Fruit fly (Drosophila melanogaster) whole organism, adult: ENCODE results near the gene Ptp61F.

ENCODE experiments used
- CG11617 ChIP-seq: fragments of 200-800 bp; sonication (Bioruptor generic); optimal IDR thresholded peaks from 2 replicates; lab custom pipeline; 2017; ENCODE audit warnings: mild to moderate bottlenecking, missing biosample characterization, missing genetic modification reagents, missing genetic modification characterization
- CG12768 ChIP-seq: fragments of 200-800 bp; sonication (Bioruptor generic); optimal IDR thresholded peaks from 2 replicates; lab custom pipeline; 2017; ENCODE audit warnings: missing biosample characterization, missing genetic modification characterization, mild to moderate bottlenecking, moderate library complexity, missing genetic modification reagents
- CG14711 ChIP-seq: fragments of 200-800 bp; sonication (Bioruptor generic); optimal IDR thresholded peaks from 2 replicates; lab custom pipeline; 2018; ENCODE audit warnings: missing biosample characterization, mild to moderate bottlenecking, missing genetic modification characterization, moderate library complexity
- CG1620 ChIP-seq: fragments of 200-800 bp; sonication (Bioruptor generic); optimal IDR thresholded peaks from 2 replicates; lab custom pipeline; 2016; ENCODE audit warnings: missing biosample characterization, missing genetic modification characterization
- CG33017 ChIP-seq: fragments of 200-800 bp; sonication (Bioruptor generic); optimal IDR thresholded peaks from 2 replicates; lab custom pipeline; 2018; ENCODE audit warnings: missing biosample characterization, mild to moderate bottlenecking, missing genetic modification characterization, moderate library complexity
- CG5204 ChIP-seq: fragments of 200-800 bp; sonication (Bioruptor generic); optimal IDR thresholded peaks from 2 replicates; lab custom pipeline; 2016; ENCODE audit warnings: missing biosample characterization, missing genetic modification characterization
- CG7045 ChIP-seq: fragments of 200-800 bp; sonication (Bioruptor generic); optimal IDR thresholded peaks from 2 replicates; lab custom pipeline; 2017; ENCODE audit warnings: missing biosample characterization, mild to moderate bottlenecking, missing genetic modification characterization
- CG7101 ChIP-seq: fragments of 200-800 bp; sonication (Bioruptor generic); optimal IDR thresholded peaks from 2 replicates; lab custom pipeline; 2018; ENCODE audit warnings: missing biosample characterization, mild to moderate bottlenecking, missing genetic modification characterization, moderate library complexity
- Clk ChIP-seq: fragments of 200-800 bp; sonication (Bioruptor generic); optimal IDR thresholded peaks from 2 replicates; lab custom pipeline; 2017; ENCODE audit warnings: missing biosample characterization, missing genetic modification characterization
- Crg-1 ChIP-seq: fragments of 200-800 bp; sonication (Bioruptor generic); optimal IDR thresholded peaks from 2 replicates; lab custom pipeline; 2016; ENCODE audit warnings: missing biosample characterization, missing genetic modification characterization
- Hr96 ChIP-seq: fragments of 200-800 bp; sonication (Bioruptor generic); optimal IDR thresholded peaks from 2 replicates; lab custom pipeline; 2016; ENCODE audit warnings: missing biosample characterization, missing genetic modification characterization
- Mnt ChIP-seq: fragments of 200-800 bp; sonication (Bioruptor generic); optimal IDR thresholded peaks from 2 replicates; lab custom pipeline; 2016; ENCODE audit warnings: missing biosample characterization, mild to moderate bottlenecking, missing genetic modification characterization
- bab1 ChIP-seq: fragments of 200-800 bp; sonication (Bioruptor generic); optimal IDR thresholded peaks from 3 replicates; lab custom pipeline; 2019; ENCODE audit warnings: missing biosample characterization, mild to moderate bottlenecking, missing genetic modification characterization, moderate library complexity
- cic ChIP-seq: fragments of 200-800 bp; sonication (Bioruptor generic); optimal IDR thresholded peaks from 2 replicates; lab custom pipeline; 2017; ENCODE audit warnings: missing biosample characterization, mild to moderate bottlenecking, missing genetic modification characterization, moderate library complexity
- cnc ChIP-seq, 2 experiments: fragments of >200 bp; optimal IDR thresholded peaks; 2 replicates each; lab custom pipeline; 2017
- kay ChIP-seq: fragments of 200-800 bp; sonication (Bioruptor generic); peaks from one replicate; lab custom pipeline; 2016; ENCODE audit warnings: missing biosample characterization, missing genetic modification characterization, borderline replicate concordance
- ovo ChIP-seq: fragments of 200-800 bp; sonication (Bioruptor generic); optimal IDR thresholded peaks from 2 replicates; lab custom pipeline; 2016; ENCODE audit warnings: missing biosample characterization, missing genetic modification characterization
- pad ChIP-seq: fragments of 200-800 bp; sonication (Bioruptor generic); optimal IDR thresholded peaks from 3 replicates; lab custom pipeline; 2017; ENCODE audit warnings: missing biosample characterization, missing genetic modification characterization, mild to moderate bottlenecking, moderate library complexity, missing genetic modification reagents
- tj ChIP-seq: fragments of 200-800 bp; sonication (Bioruptor generic); optimal IDR thresholded peaks from 3 replicates; lab custom pipeline; 2017; ENCODE audit warnings: missing biosample characterization, mild to moderate bottlenecking, missing genetic modification characterization, moderate library complexity
- toe ChIP-seq: fragments of 200-800 bp; sonication (Bioruptor generic); optimal IDR thresholded peaks from 2 replicates; lab custom pipeline; 2016; ENCODE audit warnings: missing biosample characterization, missing genetic modification characterization

The Ptp61F gene

DNA sequence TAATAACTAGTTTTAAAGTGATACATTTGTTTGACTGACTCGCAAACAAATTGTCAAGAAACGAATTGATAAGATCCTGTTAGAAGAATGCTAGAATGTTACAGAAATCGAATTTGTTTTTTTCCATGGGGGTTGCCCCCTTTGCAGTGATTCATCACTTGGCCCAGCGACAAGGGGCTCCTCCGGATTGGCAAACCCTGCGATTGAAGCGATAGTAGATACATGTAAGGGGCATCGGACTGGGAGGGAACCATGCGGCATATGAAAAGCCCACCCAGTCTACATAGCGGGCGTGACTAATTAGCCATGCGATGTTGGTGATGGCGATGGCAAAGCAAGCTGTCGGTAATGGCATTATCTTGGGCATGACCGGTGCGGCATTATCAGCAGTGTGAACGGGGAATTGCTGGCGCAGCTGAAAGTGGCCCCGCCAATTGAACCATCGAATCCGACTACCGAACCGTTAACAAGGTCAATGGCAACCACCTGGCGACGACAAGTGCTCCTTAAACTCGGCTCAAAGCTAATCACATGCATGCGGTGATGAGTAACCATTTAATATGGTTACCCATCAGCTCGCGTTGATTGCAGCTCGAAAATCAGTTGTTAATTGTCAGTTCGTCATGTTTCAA is 128.0 kb downstream of the Ptp61F start:
- TF ChIP-seq pad, result no peak
- TF ChIP-seq tj (GFP tag; lab: Kevin White, UChicago), result peak; percentile 86
- TF ChIP-seq Crg-1, result no peak
- no peak for TF ChIP-seq Mnt
- TF ChIP-seq CG7101, result no peak
- TF ChIP-seq CG5204, result no peak

DNA sequence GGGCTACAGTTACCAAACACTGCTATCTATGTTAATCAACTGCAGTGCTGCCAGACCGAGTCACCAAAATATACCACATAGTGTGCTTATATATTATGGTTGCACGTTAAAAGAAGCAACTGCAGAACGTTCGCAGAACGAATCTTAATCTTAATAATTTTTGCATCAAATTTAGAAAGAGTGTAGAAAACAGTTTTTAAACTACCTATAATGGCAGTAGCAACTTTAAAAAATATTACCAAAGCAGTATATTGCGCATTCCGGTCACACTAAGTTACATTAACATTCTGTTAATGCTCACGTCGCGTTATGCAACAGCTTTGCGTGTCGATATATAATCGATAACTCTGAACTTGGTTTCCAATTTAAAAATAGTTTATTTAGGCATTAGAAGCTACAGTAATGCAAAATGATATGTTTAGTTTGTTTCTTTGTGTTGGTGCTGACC is 132.9 kb downstream of the Ptp61F start, which contains the start of gene indra:
Gene indra, minus strand, starts transcription at position 271 of the 448 bp plus-strand sequence.
- TF ChIP-seq Crg-1 (peak; percentile 64), Hr96 (no peak), Clk (GFP tag; lab: Kevin White, UChicago) (peak; percentile 31), CG5204 (no peak), CG1620 (GFP tag; lab: Kevin White, UChicago) (peak; percentile 26), CG7045 (GFP tag; lab: Kevin White, UChicago) (peak; percentile 59), CG14711 (tag; lab: Kevin White, UChicago) (peak; percentile 63), cnc (optimal IDR thresholded peaks at IDR 0.05; lab: Kevin White, UChicago) (no peak), pad (peak; percentile 38), CG11617 (GFP tag; lab: Kevin White, UChicago) (peak; percentile 74), bab1 (peak; percentile 12), toe (no peak), Mnt (peak; percentile 94), cic (GFP tag; lab: Kevin White, UChicago) (no peak), tj (GFP tag; lab: Kevin White, UChicago) (peak; percentile 26), CG33017 (tag; lab: Kevin White, UChicago) (peak; percentile 28), ovo (GFP tag; lab: Kevin White, UChicago) (peak; percentile 64), CG7101 (peak; percentile 64), CG12768 (peak; percentile 60), kay (GFP tag; lab: Kevin White, UChicago) (no peak)

DNA sequence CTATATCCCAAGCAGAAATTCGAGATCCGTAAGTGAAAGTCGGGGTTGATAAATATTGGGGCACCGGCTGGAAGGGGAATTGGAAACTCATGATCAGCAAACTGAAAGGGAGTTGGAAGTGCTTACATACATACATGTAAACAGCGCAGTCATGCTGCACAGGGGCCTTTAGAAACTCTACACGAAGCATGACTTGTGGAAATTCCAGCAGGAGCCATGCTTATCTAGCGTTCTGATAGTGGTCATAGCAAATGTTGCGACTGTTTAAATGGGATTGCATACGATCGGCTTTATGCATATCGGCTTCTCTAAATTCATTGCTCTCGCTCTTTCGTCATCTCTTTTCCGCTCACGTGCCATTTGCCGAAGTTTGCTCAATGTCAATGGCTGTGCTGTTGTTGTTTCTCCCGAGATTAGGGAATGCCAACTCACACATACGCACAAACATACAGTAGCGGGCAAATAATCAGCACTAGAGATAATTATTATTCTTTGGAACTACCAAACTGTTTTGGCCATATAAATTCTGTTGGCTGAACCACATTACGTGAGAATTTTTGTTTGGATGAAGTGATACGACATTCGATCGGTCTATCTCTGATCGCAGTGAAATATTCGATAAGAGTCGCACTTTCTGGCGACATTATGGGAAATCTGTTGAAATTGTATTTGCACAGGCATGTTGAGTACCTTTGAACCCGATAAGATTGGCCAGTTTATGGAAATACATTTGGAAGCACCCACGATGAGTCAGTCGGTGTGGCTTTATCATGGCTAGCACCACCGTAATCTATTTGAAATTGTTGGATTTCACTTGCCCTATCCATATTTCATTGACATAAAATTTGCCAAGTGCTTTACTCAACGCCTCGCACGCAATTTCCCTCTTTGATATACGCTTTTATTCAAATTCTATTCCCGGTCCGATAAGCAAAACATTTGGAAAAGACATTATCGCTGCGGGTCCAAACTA is 138.8 kb downstream of the Ptp61F start:
- TF ChIP-seq tj (GFP tag; lab: Kevin White, UChicago), result no peak
- peak; percentile 95 to 98 for TF ChIP-seq cnc (optimal IDR thresholded peaks at IDR 0.05; lab: Kevin White, UChicago)

DNA sequence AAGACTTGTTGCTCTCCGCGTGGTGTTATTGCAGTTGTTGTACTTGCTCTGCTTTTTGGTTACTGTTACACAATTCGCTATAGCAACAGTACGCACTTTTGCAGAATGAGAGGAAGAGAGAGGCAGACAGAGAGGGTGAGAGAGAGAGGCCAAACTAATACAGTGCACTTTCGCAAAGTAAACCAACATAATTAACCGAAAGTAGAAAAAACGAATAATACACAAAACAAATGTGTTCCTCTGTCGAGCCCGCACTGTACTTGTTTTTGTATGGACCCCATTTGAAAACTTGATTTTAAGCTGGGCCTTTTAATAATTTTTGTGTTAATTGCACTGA is 139.7 kb downstream of the Ptp61F start:
- no peak for TF ChIP-seq CG12768
- peak; percentile 40 for TF ChIP-seq CG7045 (GFP tag; lab: Kevin White, UChicago)
- TF ChIP-seq cnc (optimal IDR thresholded peaks at IDR 0.05; lab: Kevin White, UChicago), result peak in 1 of 2 experiments; percentile 24
- no peak for TF ChIP-seq CG33017 (tag; lab: Kevin White, UChicago)
- TF ChIP-seq CG1620 (GFP tag; lab: Kevin White, UChicago), result peak; percentile 2
- TF ChIP-seq CG14711 (tag; lab: Kevin White, UChicago), result peak; percentile 23
- peak; percentile 15 for TF ChIP-seq Crg-1
- peak; percentile 98 for TF ChIP-seq pad
- peak; percentile 33 for TF ChIP-seq CG7101
- TF ChIP-seq tj (GFP tag; lab: Kevin White, UChicago), result no peak
- TF ChIP-seq CG5204, result no peak
- TF ChIP-seq Clk (GFP tag; lab: Kevin White, UChicago), result no peak
- TF ChIP-seq bab1, result peak; percentile 35

DNA sequence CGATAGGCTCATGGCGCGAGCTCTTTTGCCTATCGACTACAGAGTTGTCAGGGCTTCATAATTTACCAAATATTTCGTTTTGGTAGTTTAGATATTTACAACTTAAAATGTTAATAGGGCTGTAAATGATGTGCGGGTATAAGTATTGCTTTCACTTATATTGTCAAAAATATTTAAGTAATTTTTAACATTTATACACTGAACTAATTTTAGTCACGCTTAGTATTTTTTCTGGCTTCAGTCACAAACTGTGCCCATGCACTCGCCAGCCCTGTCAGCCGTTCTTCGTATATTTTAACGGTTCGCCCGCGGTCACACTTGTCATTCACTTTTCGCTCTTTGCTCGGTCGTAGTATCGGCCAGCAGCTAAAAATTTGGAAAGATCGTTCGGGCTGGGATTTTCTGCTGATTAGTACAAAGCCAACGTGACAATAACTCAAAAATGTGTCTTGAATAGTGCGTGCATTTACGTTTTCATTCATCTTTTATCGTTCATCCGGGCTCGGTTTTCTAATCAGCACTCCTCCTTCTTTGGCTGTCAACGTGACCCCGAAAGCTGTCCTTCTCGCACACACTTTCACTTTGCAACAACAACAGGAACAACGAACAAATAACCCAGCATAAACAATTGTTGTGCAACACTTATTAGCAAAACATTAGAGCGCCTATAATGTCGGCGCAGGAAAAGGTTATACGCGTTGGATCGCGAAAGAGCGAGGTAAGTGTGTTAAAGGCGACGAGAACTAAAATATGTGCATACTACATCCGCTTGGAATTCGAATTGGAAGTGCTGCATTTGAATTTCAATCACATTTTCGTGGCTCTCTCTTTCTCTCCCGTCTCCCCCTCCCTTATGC is 140.3 kb downstream of the Ptp61F start, which contains the start of the genes Hmbs and CG2211:
Gene Hmbs, plus strand, starts transcription at position 319 of the 857 bp plus-strand sequence.
Gene CG2211, minus strand, starts transcription at position 789 of the 857 bp plus-strand sequence.
- peak; percentile 96 for TF ChIP-seq bab1
- peak; percentile 92 for TF ChIP-seq Hr96
- peak; percentile 79 for TF ChIP-seq Mnt
- peak; percentile 76 for TF ChIP-seq cic (GFP tag; lab: Kevin White, UChicago)
- peak; percentile 82 for TF ChIP-seq Clk (GFP tag; lab: Kevin White, UChicago)
- peak; percentile 84 for TF ChIP-seq CG7045 (GFP tag; lab: Kevin White, UChicago)
- peak; percentile 55 for TF ChIP-seq CG33017 (tag; lab: Kevin White, UChicago)
- TF ChIP-seq ovo (GFP tag; lab: Kevin White, UChicago), result peak; percentile 83
- TF ChIP-seq CG12768, result peak; percentile 61
- TF ChIP-seq pad, result no peak
- TF ChIP-seq toe, result no peak
- TF ChIP-seq CG5204, result no peak
- TF ChIP-seq cnc (optimal IDR thresholded peaks at IDR 0.05; lab: Kevin White, UChicago), result no peak
- peak; percentile 69 for TF ChIP-seq Crg-1
- peak; percentile 87 for TF ChIP-seq CG1620 (GFP tag; lab: Kevin White, UChicago)
- TF ChIP-seq CG7101, result peak; percentile 68
- TF ChIP-seq kay (GFP tag; lab: Kevin White, UChicago), result no peak
- peak; percentile 73 for TF ChIP-seq CG11617 (GFP tag; lab: Kevin White, UChicago)
- TF ChIP-seq tj (GFP tag; lab: Kevin White, UChicago), result peak; percentile 35
- peak; percentile 98 for TF ChIP-seq CG14711 (tag; lab: Kevin White, UChicago)
